Fruit fly (Drosophila melanogaster) whole organism, embryonic: ENCODE results near the gene Rsph1.

ENCODE experiments used
- Aef1 ChIP-seq: fragments of 200-800 bp; sonication (Bioruptor generic); IDR thresholded peaks from 3 replicates; pipeline ENCODE4 v1.3.6; 2022; ENCODE audit warnings: missing biosample characterization, missing genetic modification characterization
- Asciz ChIP-seq: fragments of 200-800 bp; sonication (Bioruptor generic); optimal IDR thresholded peaks from 2 replicates; lab custom pipeline; 2017; ENCODE audit warnings: missing biosample characterization, mild to moderate bottlenecking, missing genetic modification characterization, missing genetic modification reagents
- CG13894 ChIP-seq: fragments of 200-800 bp; sonication (Bioruptor generic); optimal IDR thresholded peaks from 3 replicates; lab custom pipeline; 2018; ENCODE audit warnings: missing biosample characterization, mild to moderate bottlenecking, missing genetic modification characterization, moderate library complexity
- CG14441 ChIP-seq: fragments of 200-800 bp; sonication (Bioruptor generic); IDR thresholded peaks from 2 replicates; pipeline ENCODE4 v1.3.6; 2022; ENCODE audit warnings: missing biosample characterization, missing genetic modification characterization
- CG17359 ChIP-seq: fragments of 200-800 bp; sonication (Bioruptor generic); optimal IDR thresholded peaks from 3 replicates; lab custom pipeline; 2018; ENCODE audit warnings: missing biosample characterization, mild to moderate bottlenecking, missing genetic modification characterization, moderate library complexity
- CG31365 ChIP-seq: fragments of 200-800 bp; sonication (Bioruptor generic); optimal IDR thresholded peaks from 2 replicates; lab custom pipeline; 2018; ENCODE audit warnings: missing biosample characterization, mild to moderate bottlenecking, missing genetic modification characterization
- CG6689 ChIP-seq: fragments of 200-800 bp; sonication (Bioruptor generic); IDR thresholded peaks from 2 replicates; pipeline ENCODE4 v1.3.6; 2022; ENCODE audit warnings: missing biosample characterization, missing genetic modification characterization
- CG6813 ChIP-seq: fragments of 200-800 bp; sonication (Bioruptor generic); optimal IDR thresholded peaks from 2 replicates; lab custom pipeline; 2017; ENCODE audit warnings: missing biosample characterization, missing genetic modification characterization, mild to moderate bottlenecking, moderate library complexity, missing genetic modification reagents
- CG6854 ChIP-seq: fragments of 200-800 bp; sonication (Bioruptor generic); optimal IDR thresholded peaks from 3 replicates; lab custom pipeline; 2017; ENCODE audit warnings: missing biosample characterization, mild to moderate bottlenecking, missing genetic modification characterization
- CG7372 ChIP-seq: fragments of 200-800 bp; sonication (Bioruptor generic); IDR thresholded peaks from 2 replicates; pipeline ENCODE4 v1.3.6; 2022; ENCODE audit warnings: missing biosample characterization, missing genetic modification characterization
- CG9797 ChIP-seq: fragments of 200-800 bp; sonication (Bioruptor generic); optimal IDR thresholded peaks from 3 replicates; lab custom pipeline; 2018; ENCODE audit warnings: missing biosample characterization, mild to moderate bottlenecking, missing genetic modification characterization
- Dad ChIP-seq: fragments of 200-800 bp; sonication (Bioruptor generic); optimal IDR thresholded peaks from 3 replicates; lab custom pipeline; 2016; ENCODE audit warnings: missing biosample characterization, missing genetic modification characterization
- Doc3 ChIP-seq: fragments of 200-800 bp; sonication (Bioruptor generic); IDR thresholded peaks from 3 replicates; pipeline ENCODE4 v1.3.6; 2022; ENCODE audit warnings: missing biosample characterization, missing genetic modification characterization; ENCODE audit not compliant: partially characterized antibody
- Fer1 ChIP-seq: fragments of 200-800 bp; sonication (Bioruptor generic); optimal IDR thresholded peaks from 2 replicates; lab custom pipeline; 2017; ENCODE audit warnings: missing biosample characterization, mild to moderate bottlenecking, missing genetic modification characterization
- Hey ChIP-seq: fragments of 200-800 bp; sonication (Bioruptor generic); optimal IDR thresholded peaks from 3 replicates; lab custom pipeline; 2018; ENCODE audit warnings: missing biosample characterization, mild to moderate bottlenecking, missing genetic modification characterization
- HmgD ChIP-seq: fragments of 200-800 bp; sonication (Bioruptor generic); optimal IDR thresholded peaks from 3 replicates; lab custom pipeline; 2016; ENCODE audit warnings: missing biosample characterization, missing genetic modification characterization
- MBD-R2 ChIP-seq: fragments of 200-800 bp; sonication (Bioruptor generic); IDR thresholded peaks from 2 replicates; pipeline ENCODE4 v1.3.6; 2022; ENCODE audit warnings: missing biosample characterization, missing genetic modification characterization
- Optix ChIP-seq: fragments of 200-800 bp; sonication (Bioruptor generic); IDR thresholded peaks from 3 replicates; pipeline ENCODE4 v1.3.6; 2022; ENCODE audit warnings: missing biosample characterization, missing genetic modification characterization
- Poxn ChIP-seq: fragments of 200-800 bp; sonication (Bioruptor generic); IDR thresholded peaks from 2 replicates; pipeline ENCODE4 v1.3.6; 2022; ENCODE audit warnings: missing biosample characterization, missing genetic modification characterization
- Scr ChIP-seq: fragments of 200-800 bp; sonication (Bioruptor generic); IDR thresholded peaks from 2 replicates; pipeline ENCODE4 v1.3.6; 2022; ENCODE audit warnings: missing biosample characterization, missing genetic modification characterization; ENCODE audit not compliant: partially characterized antibody
- TFAM ChIP-seq: fragments of 200-800 bp; sonication (Bioruptor generic); optimal IDR thresholded peaks from 2 replicates; lab custom pipeline; 2017; ENCODE audit warnings: missing biosample characterization, missing genetic modification characterization, inconsistent platforms
- Vsx1 ChIP-seq: fragments of 200-800 bp; sonication (Bioruptor generic); optimal IDR thresholded peaks from 2 replicates; lab custom pipeline; 2017; ENCODE audit warnings: missing biosample characterization, mild to moderate bottlenecking, missing genetic modification characterization, missing genetic modification reagents
- ac ChIP-seq: fragments of 200-800 bp; sonication (Bioruptor generic); optimal IDR thresholded peaks from 3 replicates; lab custom pipeline; 2017; ENCODE audit warnings: missing biosample characterization, mild to moderate bottlenecking, missing genetic modification characterization
- amos ChIP-seq: fragments of 200-800 bp; sonication (Bioruptor generic); IDR thresholded peaks from 2 replicates; pipeline ENCODE4 v1.3.6; 2022; ENCODE audit warnings: missing biosample characterization, missing genetic modification characterization; ENCODE audit not compliant: partially characterized antibody
- ash1 ChIP-seq: fragments of 200-800 bp; sonication (Bioruptor generic); optimal IDR thresholded peaks from 2 replicates; lab custom pipeline; 2018; ENCODE audit warnings: missing biosample characterization, mild to moderate bottlenecking, missing genetic modification characterization
- bbx ChIP-seq: fragments of 200-800 bp; sonication (Bioruptor generic); IDR thresholded peaks from 2 replicates; pipeline ENCODE4 v1.3.6; 2022; ENCODE audit warnings: missing biosample characterization, missing genetic modification characterization; ENCODE audit not compliant: partially characterized antibody
- bigmax ChIP-seq: fragments of 200-800 bp; sonication (Bioruptor generic); optimal IDR thresholded peaks from 2 replicates; lab custom pipeline; 2018; ENCODE audit warnings: missing biosample characterization, mild to moderate bottlenecking, missing genetic modification characterization
- cas ChIP-seq: fragments of 200-800 bp; sonication (Bioruptor generic); IDR thresholded peaks from 2 replicates; pipeline ENCODE4 v1.3.6; 2022; ENCODE audit warnings: missing biosample characterization, missing genetic modification characterization
- chif ChIP-seq, 2 experiments: fragments of 200-800 bp; sonication (Bioruptor generic); optimal IDR thresholded peaks; 3 replicates each; lab custom pipeline; 2016; ENCODE audit warnings: missing biosample characterization in 2 of 2, missing genetic modification characterization in 2 of 2
- croc ChIP-seq: fragments of 200-800 bp; sonication (Bioruptor generic); conservative IDR thresholded peaks from 3 replicates; pipeline ENCODE4 v1.3.6; 2022; ENCODE audit warnings: missing biosample characterization, missing genetic modification characterization
- da ChIP-seq: fragments of 200-800 bp; sonication (Bioruptor generic); optimal IDR thresholded peaks from 2 replicates; lab custom pipeline; 2016; ENCODE audit warnings: missing biosample characterization, missing genetic modification characterization
- dan ChIP-seq: fragments of 200-800 bp; sonication (Bioruptor generic); IDR thresholded peaks from 2 replicates; pipeline ENCODE4 v1.3.6; 2022; ENCODE audit warnings: missing biosample characterization, missing genetic modification characterization
- dm ChIP-seq: fragments of 200-800 bp; sonication (Bioruptor generic); optimal IDR thresholded peaks from 3 replicates; lab custom pipeline; 2016; ENCODE audit warnings: missing biosample characterization, missing genetic modification characterization
- dmrt11E ChIP-seq: fragments of 200-800 bp; sonication (Bioruptor generic); optimal IDR thresholded peaks from 3 replicates; lab custom pipeline; 2018; ENCODE audit warnings: missing biosample characterization, mild to moderate bottlenecking, missing genetic modification characterization, moderate library complexity
- dysf ChIP-seq: fragments of 200-800 bp; sonication (Bioruptor generic); IDR thresholded peaks from 3 replicates; pipeline ENCODE4 v1.3.6; 2022; ENCODE audit warnings: missing biosample characterization, missing genetic modification characterization
- en ChIP-seq: fragments of 200-800 bp; sonication (Bioruptor generic); optimal IDR thresholded peaks from 2 replicates; lab custom pipeline; 2016; ENCODE audit warnings: missing biosample characterization, missing genetic modification characterization
- ewg ChIP-seq: fragments of 200-800 bp; sonication (Bioruptor generic); optimal IDR thresholded peaks from 3 replicates; lab custom pipeline; 2017; ENCODE audit warnings: mild to moderate bottlenecking, missing biosample characterization, missing genetic modification reagents, missing genetic modification characterization
- fru ChIP-seq: fragments of >200 bp; optimal IDR thresholded peaks from 2 replicates; lab custom pipeline; 2017
- grn ChIP-seq: fragments of 200-800 bp; sonication (Bioruptor generic); optimal IDR thresholded peaks from 3 replicates; lab custom pipeline; 2017; ENCODE audit warnings: missing biosample characterization, missing genetic modification characterization
- klu ChIP-seq: fragments of 200-800 bp; sonication (Bioruptor generic); IDR thresholded peaks from 2 replicates; pipeline ENCODE4 v1.3.6; 2022; ENCODE audit warnings: missing biosample characterization, missing genetic modification characterization
- lola ChIP-seq, 3 experiments: fragments of >200 bp in 2 of 3; fragments of 200-800 bp in 1 of 3; sonication (Bioruptor generic) in 1 of 3; optimal IDR thresholded peaks; 2 replicates each; lab custom pipeline; 2017 to 2019; ENCODE audit warnings: missing biosample characterization in 3 of 3, missing genetic modification characterization in 3 of 3, mild to moderate bottlenecking in 1 of 3, moderate library complexity in 1 of 3
- pho ChIP-seq: fragments of 200-800 bp; sonication (Bioruptor generic); optimal IDR thresholded peaks from 2 replicates; lab custom pipeline; 2016; ENCODE audit warnings: missing biosample characterization, missing genetic modification characterization
- sisA ChIP-seq: fragments of 200-800 bp; sonication (Bioruptor generic); IDR thresholded peaks from 2 replicates; pipeline ENCODE4 v1.3.6; 2022; ENCODE audit warnings: missing biosample characterization, missing genetic modification characterization
- sqz ChIP-seq: fragments of 200-800 bp; sonication (Bioruptor generic); optimal IDR thresholded peaks from 3 replicates; lab custom pipeline; 2018; ENCODE audit warnings: missing biosample characterization, mild to moderate bottlenecking, missing genetic modification characterization
- tin ChIP-seq: fragments of 200-800 bp; sonication (Bioruptor generic); optimal IDR thresholded peaks from 3 replicates; lab custom pipeline; 2016; ENCODE audit warnings: missing biosample characterization, missing genetic modification characterization
- tna ChIP-seq: fragments of 200-800 bp; sonication (Bioruptor generic); IDR thresholded peaks from 2 replicates; pipeline ENCODE4 v1.3.6; 2022; ENCODE audit warnings: missing biosample characterization, missing genetic modification characterization; ENCODE audit not compliant: partially characterized antibody
- unc-4 ChIP-seq: fragments of 200-800 bp; sonication (Bioruptor generic); IDR thresholded peaks from 2 replicates; pipeline ENCODE4 v1.3.6; 2022; ENCODE audit warnings: missing biosample characterization, missing genetic modification characterization; ENCODE audit not compliant: partially characterized antibody
- vfl ChIP-seq: fragments of 200-800 bp; sonication (Bioruptor generic); optimal IDR thresholded peaks from 2 replicates; lab custom pipeline; 2016; ENCODE audit warnings: missing biosample characterization, missing genetic modification characterization
- wdn ChIP-seq: fragments of 200-800 bp; sonication (Bioruptor generic); IDR thresholded peaks from 2 replicates; pipeline ENCODE4 v1.3.6; 2022; ENCODE audit warnings: missing biosample characterization, missing genetic modification characterization
- zfh2 ChIP-seq: fragments of 200-800 bp; sonication (Bioruptor generic); optimal IDR thresholded peaks from 2 replicates; lab custom pipeline; 2016; ENCODE audit warnings: missing biosample characterization, missing genetic modification characterization

Gene Rsph1

DNA sequence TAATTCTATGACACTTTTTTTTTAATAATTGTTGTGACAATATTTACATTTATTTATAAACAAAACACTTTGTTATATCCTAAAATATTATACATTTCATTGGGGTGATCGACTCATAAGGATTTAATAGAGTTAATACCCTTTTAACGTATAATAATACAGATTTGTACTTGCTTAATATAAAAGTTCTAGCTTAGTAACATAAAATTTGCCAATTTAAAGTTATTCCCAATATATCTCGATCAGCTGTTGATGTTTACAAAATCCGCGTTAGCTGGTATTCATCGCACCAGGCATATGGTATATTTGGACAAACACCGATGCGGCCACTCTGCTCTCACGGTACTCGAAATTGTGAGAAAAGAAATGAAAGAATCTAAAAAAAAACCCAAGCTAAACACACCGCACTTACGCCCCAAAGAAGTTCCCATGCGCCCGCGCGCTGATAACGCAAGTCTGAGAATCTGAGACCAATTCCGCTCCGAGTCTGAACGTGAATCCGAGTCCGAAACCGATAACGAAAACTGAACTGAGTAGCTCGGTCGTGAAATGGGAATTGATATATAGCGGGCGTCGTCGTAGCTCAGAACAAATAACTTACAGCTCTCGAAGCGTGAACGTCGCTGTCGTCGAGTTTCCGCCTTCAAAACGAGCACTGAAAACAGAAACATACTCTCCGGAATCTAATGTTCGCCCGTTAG, 20.3 kb downstream of the Rsph1 start, which contains the start of gene Pect (continued):
- TF ChIP-seq unc-4, result peak; percentile 60
- TF ChIP-seq ewg (GFP tag; lab: Kevin White, UChicago), result peak; percentile 98
- TF ChIP-seq CG13894, result peak; percentile 79
- TF ChIP-seq dysf, result 0 out of 3 replicates have a peak, but pooled peaks have one; percentile 2
- TF ChIP-seq CG6854 (GFP tag; lab: Kevin White, UChicago), result no peak
- no peak for TF ChIP-seq Aef1 (GFP tag; lab: Robert Waterston, UW)
- TF ChIP-seq Optix, result no peak
- no peak for TF ChIP-seq Vsx1 (GFP tag; lab: Kevin White, UChicago)
- no peak for TF ChIP-seq CG14441 (GFP tag; lab: Robert Waterston, UW)
- no peak for TF ChIP-seq tin (GFP tag; lab: Kevin White, UChicago)
- no peak for TF ChIP-seq ash1 (GFP tag; lab: Kevin White, UChicago)
- peak; percentile 64 for TF ChIP-seq dm (GFP tag; lab: Kevin White, UChicago)
- TF ChIP-seq da (GFP tag; lab: Kevin White, UChicago), result no peak
- TF ChIP-seq Hey, result no peak
- no peak for TF ChIP-seq fru (lab: Kevin White, UChicago)
- peak; percentile 80 for TF ChIP-seq CG9797 (GFP tag; lab: Kevin White, UChicago)
- no peak for TF ChIP-seq Asciz (GFP tag; lab: Kevin White, UChicago)
- TF ChIP-seq Dad (GFP tag; lab: Kevin White, UChicago), result no peak
- no peak for TF ChIP-seq ac (GFP tag; lab: Kevin White, UChicago)
- TF ChIP-seq CG6813, result no peak
- TF ChIP-seq TFAM (GFP tag; lab: Kevin White, UChicago), result no peak
- TF ChIP-seq Fer1 (GFP tag; lab: Kevin White, UChicago), result peak; percentile 66
- TF ChIP-seq amos (GFP tag; lab: Robert Waterston, UW), result peak; percentile 64
- TF ChIP-seq pho (GFP tag; lab: Kevin White, UChicago), result no peak
- TF ChIP-seq grn (GFP tag; lab: Kevin White, UChicago), result no peak
- peak; percentile 63 for TF ChIP-seq Scr (GFP tag; lab: Robert Waterston, UW)
- no peak for TF ChIP-seq croc (GFP tag; lab: Robert Waterston, UW)
- TF ChIP-seq zfh2, result no peak
- TF ChIP-seq dmrt11E, result peak; percentile 37
- 0 out of 3 replicates have a peak, but pooled peaks have one; percentile 36 for TF ChIP-seq Doc3 (GFP tag; lab: Robert Waterston, UW)
- TF ChIP-seq chif (GFP tag; optimal IDR thresholded peaks at IDR 0.05; lab: Kevin White, UChicago), result no peak
- no peak; the same call in 1 of the 2 replicates for TF ChIP-seq CG6689 (GFP tag; lab: Robert Waterston, UW)
- TF ChIP-seq CG31365 (tag; lab: Kevin White, UChicago), result no peak
- TF ChIP-seq dan (GFP tag; lab: Robert Waterston, UW), result no peak
- TF ChIP-seq CG17359 (tag; lab: Kevin White, UChicago), result no peak
- TF ChIP-seq sisA (GFP tag; lab: Robert Waterston, UW), result no peak
- TF ChIP-seq HmgD, result peak; percentile 34
- no peak; the same call in 1 of the 2 replicates for TF ChIP-seq tna (GFP tag; lab: Robert Waterston, UW)
- no peak for TF ChIP-seq klu
- TF ChIP-seq bigmax (GFP tag; lab: Kevin White, UChicago), result no peak
- peak; percentile 49 for TF ChIP-seq bbx (GFP tag; lab: Robert Waterston, UW)
- no peak for TF ChIP-seq wdn (GFP tag; lab: Robert Waterston, UW)
- 0 out of 2 replicates have a peak, but pooled peaks have one; percentile 12 for TF ChIP-seq MBD-R2
- TF ChIP-seq en, result no peak
- no peak for TF ChIP-seq Poxn (GFP tag; lab: Robert Waterston, UW)
- peak in 1 of 3 experiments; percentile 26 for TF ChIP-seq lola (GFP tag; optimal IDR thresholded peaks at IDR 0.05; lab: Kevin White, UChicago)
- TF ChIP-seq cas (GFP tag; lab: Robert Waterston, UW), result no peak
- no peak for TF ChIP-seq CG7372 (GFP tag; lab: Robert Waterston, UW)
- TF ChIP-seq sqz (GFP tag; lab: Kevin White, UChicago), result no peak
- TF ChIP-seq vfl (GFP tag; lab: Kevin White, UChicago), result no peak
